Worm (Caenorhabditis elegans): ENCODE results near the gene T09F3.4.

T09F3.4 gene

DNA sequence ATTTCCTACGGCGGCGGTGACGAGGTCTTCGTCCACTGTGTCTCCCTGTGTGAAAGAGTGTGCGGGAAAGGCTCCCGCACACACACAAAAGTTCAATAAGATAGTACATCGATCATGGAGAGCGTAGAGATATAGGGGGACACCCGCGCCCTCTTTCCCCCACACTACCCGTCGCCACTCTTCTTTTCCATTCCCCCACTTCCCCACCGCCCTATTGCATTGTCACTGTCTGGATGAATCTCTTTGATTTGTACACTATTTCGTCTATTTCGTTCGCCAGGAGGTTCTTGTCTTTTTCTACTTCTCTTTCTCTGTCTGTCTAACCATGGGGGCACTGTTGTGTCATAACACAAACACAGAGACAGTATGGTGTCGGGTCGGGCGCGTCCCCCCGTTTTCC lies 13.3 kb upstream of the T09F3.4 start:
- no peak for TF ChIP-seq him-1 (tag; optimal IDR thresholded peaks at IDR 0.05)
- TF ChIP-seq dao-5 (tag; optimal IDR thresholded peaks at IDR 0.05) = no peak
- TF ChIP-seq W03F9.2 (tag; optimal IDR thresholded peaks at IDR 0.05) = no peak

DNA sequence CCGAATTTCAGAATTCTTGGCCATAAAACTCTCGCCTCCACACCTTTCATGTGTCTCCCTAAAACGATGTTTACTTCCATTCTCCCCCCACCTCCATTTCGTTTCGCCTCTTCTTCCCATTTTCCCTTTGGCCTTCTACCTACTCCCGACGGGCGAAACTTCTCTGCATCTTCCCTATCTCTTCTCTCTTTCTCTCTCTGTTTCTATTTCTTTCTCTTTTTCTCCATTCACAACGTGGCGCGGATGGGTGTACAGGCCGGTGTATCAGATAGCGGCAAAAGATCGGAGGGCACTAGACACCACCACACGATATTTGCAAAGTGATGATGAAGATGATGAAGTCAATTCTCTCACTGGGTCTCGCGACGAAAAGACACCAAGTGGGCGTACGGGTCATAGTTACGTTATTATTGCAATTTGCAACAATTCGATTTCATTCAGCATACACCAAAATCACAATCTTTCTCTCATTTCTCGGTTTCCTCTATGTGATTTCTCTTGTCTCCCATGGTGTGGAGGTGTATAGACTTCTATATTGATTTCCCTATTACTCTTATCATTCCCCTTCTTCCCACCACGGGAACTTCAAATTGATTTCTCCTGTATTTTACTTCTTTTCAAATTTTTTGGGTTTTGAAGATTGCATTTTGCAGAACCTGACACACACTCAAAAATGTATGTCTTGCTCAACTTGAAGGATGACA lies 10.7 kb upstream of the T09F3.4 start, which contains the start of gene ztf-27:
Gene ztf-27, plus strand, starts transcription at position 654 of the 704 bp plus-strand sequence.
- TF ChIP-seq dao-5 (tag; optimal IDR thresholded peaks at IDR 0.05) = no peak
- TF ChIP-seq W03F9.2 (tag; optimal IDR thresholded peaks at IDR 0.05) = no peak
- TF ChIP-seq him-1 (tag; optimal IDR thresholded peaks at IDR 0.05) = no peak

DNA sequence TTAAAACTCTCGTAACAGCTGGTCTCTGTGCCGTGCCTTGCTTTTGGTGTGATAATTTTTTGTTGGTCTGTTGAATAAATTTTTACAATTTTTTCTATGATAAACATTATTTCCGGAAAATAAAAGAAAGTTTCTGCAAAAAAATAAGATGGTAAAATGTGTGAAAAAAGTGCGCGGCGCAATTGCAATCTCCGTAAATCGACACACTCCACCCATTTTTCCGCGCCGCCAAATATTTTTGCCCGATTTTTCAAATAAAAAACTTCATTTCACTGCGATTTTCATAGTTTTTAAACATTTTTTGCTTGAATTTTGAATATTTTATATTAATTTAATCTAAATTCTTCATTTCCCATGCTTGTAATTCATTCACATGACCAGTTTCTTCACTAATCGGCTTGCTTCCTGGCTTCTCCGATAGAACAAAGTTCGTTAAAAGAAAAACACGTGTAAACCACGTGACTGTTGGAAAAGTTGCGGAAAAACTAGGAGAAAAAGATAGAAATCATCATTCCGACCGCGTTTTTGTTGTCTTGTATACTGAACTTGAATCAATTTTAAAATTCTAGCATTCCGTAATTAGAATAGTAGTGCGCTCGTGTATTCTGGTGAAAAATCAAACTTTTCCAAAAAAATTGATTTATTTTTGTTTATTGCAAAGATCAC lies 7.3 kb upstream of the T09F3.4 start:
- TF ChIP-seq him-1 (tag; optimal IDR thresholded peaks at IDR 0.05) (peak; percentile 44), W03F9.2 (tag; optimal IDR thresholded peaks at IDR 0.05) (peak; percentile 79), dao-5 (tag; optimal IDR thresholded peaks at IDR 0.05) (no peak)

DNA sequence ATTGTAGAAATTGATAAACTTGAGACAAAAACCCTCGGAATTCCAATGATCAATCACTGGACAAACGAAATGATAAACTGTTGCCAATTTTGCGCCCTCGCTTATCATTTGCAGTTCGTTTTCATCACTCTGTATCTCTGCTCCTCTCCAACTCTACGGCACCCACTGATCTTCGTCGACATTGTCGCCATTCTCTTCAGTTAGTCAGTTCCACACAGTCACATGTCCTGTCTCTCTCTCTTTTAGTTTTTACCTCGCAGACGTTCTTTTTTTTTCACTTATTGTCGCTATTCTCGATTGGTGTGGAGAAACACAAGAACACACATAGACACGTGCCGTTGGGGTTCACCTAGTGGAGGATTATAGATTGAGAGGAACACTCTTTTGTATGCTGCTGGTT lies 6.5 kb upstream of the T09F3.4 start:
- TF ChIP-seq dao-5 (tag; optimal IDR thresholded peaks at IDR 0.05) (no peak), W03F9.2 (tag; optimal IDR thresholded peaks at IDR 0.05) (peak; percentile 5)

DNA sequence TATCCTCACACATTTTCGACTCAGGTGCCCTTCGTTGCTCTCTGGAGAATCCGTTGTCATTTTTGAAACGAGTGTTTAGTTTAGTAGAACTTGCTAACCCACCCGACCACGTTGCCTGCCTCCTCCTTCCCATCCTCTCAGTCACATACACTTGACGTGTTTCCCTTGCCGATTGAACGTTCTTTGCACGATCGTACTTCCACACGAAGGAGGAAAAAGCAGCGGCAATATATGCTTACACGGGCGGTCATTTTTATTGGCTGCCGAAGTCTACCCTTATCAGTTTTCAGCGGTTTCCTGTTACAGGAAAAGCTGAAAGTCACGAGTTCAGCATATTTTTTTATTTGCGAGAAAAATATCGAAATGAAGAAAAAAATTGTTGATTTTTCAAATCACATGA lies 5.7 kb upstream of the T09F3.4 start:
- TF ChIP-seq him-1 (tag; optimal IDR thresholded peaks at IDR 0.05) (no peak), W03F9.2 (tag; optimal IDR thresholded peaks at IDR 0.05) (no peak), dao-5 (tag; optimal IDR thresholded peaks at IDR 0.05) (no peak)

DNA sequence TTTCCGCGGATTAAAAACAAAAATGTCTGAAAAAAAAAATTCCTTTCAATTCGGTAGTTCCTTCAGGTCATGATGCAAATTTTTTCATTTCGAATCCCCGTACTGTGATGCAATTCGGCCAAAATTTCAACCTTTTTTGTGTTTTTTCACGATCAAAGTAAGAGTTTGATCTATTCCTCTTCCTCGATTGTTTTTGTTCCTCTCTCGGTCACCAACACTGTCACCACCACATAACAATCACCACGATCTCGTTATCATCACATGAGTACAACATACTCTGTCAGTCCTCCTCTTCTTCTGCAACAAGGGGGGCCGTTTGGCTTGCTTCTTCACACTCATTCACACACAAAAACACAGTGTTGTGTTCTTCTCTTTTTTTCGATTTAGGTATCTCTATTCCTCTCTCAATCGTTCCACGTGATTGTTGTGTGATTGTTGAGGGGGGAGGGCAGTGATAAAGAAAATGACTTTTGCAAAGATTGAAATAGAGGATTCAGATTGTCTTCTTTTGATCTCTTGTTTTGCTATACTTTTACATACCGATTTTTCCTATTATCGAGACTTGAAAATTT lies 5.2 kb upstream of the T09F3.4 start:
- no peak for TF ChIP-seq W03F9.2 (tag; optimal IDR thresholded peaks at IDR 0.05)

DNA sequence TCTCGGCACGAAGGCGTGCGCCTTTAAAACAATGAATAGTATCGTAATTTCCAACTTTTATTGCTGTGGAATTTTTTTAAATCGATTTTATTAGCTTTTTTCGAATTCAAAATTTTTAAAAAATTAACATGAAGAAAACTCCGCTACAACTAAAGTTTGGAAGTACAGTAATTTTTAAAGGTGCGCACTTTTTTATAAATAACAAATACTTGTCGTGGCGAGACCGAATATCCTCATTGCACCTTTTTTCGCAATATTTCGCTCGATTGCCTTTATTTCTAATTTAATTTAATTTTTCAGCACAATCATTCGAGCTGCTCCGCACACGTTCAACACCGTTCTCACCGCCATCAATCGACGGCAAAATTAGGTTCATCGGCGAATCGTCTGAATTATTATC lies 4.7 kb upstream of the T09F3.4 start, which contains the start of the genes T09F3.2 and T09F3.7:
Gene T09F3.2, plus strand, starts transcription at position 301 of the 400 bp plus-strand sequence.
Gene T09F3.7, plus strand, starts transcription at position 315 of the 400 bp plus-strand sequence.
- no peak for TF ChIP-seq W03F9.2 (tag; optimal IDR thresholded peaks at IDR 0.05)
- TF ChIP-seq dao-5 (tag; optimal IDR thresholded peaks at IDR 0.05) = no peak
- TF ChIP-seq him-1 (tag; optimal IDR thresholded peaks at IDR 0.05) = no peak

DNA sequence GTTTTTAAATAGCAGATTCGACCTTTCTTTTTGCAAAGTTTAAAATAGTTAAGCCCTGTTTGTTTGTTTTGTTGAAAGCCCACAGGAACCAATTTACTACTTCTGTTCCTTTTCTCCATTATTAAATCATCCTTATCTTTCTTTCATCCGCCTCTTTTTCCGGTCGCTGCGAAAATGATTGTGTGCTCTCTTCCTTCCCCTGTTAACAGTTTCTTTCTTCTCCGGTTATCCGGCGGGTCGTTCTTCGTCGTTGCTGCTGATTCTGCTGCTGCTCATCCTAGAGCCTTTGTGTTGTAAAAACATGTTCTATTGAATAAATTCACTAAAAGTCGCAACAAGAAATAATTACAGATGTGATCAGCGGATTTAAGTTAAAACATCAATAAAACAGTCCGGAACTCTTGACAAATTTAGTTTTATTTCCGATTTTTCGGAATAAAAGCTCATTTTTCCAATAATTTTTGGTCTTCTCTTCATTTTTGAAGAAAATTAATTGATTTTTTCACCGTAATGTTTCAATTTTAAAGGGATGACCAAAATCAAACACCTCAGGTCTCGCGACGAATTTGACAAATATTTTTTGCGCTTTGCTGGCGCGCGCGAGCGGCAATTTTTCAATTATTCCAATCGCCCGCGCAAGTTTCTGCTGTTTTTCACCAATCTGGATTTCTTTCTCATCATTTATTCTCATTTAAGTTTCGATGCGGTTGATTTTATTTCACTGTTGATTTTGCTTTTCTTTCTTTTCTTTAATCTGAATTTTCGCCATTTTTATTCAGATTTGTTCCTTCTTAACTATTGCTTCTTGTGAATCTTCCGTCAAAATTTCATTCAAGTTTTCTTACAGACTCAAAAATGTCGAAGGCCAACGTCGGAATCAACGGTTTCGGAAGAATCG lies 2.0 kb upstream of the T09F3.4 start, which contains the start of gene gpd-1:
Gene gpd-1, plus strand, starts transcription at position 848 of the 898 bp plus-strand sequence.
- TF ChIP-seq W03F9.2 (tag; optimal IDR thresholded peaks at IDR 0.05) = no peak
- TF ChIP-seq him-1 (tag; optimal IDR thresholded peaks at IDR 0.05) = no peak
- TF ChIP-seq dao-5 (tag; optimal IDR thresholded peaks at IDR 0.05) = no peak

DNA sequence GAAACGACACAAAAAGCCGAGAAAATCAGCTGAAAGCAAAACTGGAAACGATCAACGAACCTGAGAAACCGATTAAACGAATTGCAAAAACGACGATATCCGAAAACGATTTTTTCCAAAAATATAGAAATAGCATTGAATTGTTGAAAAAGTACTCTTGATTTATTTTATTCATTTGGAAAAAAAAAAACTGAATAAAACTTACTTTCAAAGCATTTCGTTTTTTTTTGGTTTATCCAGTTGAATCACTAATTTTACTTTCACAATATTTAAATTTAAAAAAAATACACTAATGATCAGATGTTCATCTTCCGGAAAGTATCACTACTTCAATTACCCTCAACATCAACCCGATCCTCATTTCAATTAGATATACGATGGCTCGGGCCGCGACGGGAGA lies 1.1 kb downstream of the T09F3.4 start, which contains the start of gene T09F3.5:
Gene T09F3.5, plus strand, starts transcription at position 301 of the 400 bp plus-strand sequence.
- TF ChIP-seq him-1 (tag; optimal IDR thresholded peaks at IDR 0.05) (no peak), dao-5 (tag; optimal IDR thresholded peaks at IDR 0.05) (no peak), W03F9.2 (tag; optimal IDR thresholded peaks at IDR 0.05) (no peak)

DNA sequence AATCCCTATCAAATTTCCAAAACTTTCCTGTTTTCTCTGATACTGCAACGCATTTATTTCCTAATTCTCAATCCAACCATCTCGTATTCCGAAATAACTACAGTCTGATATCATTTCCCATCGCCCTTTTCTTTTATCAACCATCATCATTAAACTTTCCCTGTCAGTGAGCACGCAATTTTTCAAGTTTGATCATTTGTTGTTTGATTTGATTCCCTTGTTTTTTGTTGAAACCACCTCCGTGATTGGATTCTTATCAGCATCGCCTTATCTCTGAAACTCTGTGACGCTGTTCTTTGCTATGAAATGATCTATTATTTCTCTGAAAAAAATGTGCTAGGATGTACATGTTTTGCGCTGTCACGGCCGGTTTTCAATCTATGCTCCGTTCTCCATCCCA lies 7.5 kb downstream of the T09F3.4 start:
- TF ChIP-seq him-1 (tag; optimal IDR thresholded peaks at IDR 0.05) (no peak), W03F9.2 (tag; optimal IDR thresholded peaks at IDR 0.05) (no peak), dao-5 (tag; optimal IDR thresholded peaks at IDR 0.05) (no peak)

DNA sequence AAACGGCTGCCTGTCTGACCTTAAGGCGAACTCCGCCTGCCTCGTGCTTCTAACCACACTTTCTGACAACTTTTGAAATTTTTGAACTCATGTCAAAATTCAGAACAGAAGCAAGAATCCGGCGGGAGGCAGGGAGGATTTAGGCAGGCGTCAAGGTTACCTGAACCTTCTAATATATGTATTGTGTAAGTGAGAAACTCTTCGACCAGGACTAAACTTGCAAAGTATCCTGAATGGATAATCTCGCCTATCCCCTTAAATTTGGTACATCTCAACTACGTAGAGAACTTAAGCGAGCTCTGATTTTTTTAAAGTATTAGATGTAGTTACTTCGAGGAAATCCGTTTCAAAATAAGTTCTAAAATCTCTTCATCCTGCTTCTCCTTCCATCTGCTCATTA lies 15.5 kb downstream of the T09F3.4 start, which contains the start of gene E04D5.5:
Gene E04D5.5, plus strand, starts transcription at position 301 of the 400 bp plus-strand sequence.
- TF ChIP-seq dao-5 (tag; optimal IDR thresholded peaks at IDR 0.05) (no peak), W03F9.2 (tag; optimal IDR thresholded peaks at IDR 0.05) (no peak), him-1 (tag; optimal IDR thresholded peaks at IDR 0.05) (no peak)

DNA sequence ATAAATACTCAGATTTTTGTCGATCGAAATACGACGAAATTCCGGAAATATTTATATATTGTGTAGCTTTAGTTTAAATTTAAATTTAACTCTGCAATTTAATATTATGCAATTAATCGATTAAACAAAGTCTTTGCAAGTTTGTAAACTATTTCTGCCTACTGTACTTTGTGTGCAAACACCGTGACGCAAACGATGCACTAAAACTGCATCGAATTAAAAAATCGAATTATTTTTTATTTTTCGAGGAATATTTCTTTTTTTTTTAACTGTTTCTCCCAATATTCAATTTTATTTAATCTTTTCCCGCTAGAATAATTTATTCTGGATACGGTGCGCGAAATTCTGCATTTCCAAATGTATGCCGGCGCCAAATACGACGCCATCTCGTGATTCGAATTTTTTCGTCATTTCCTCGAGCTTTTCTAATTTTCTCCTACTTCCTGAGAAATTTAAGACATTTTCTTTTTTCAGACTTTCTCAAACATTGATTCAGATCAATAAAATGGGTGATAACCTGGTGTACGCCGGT lies 20.9 kb downstream of the T09F3.4 start, which contains the start of gene eif-2A:
Gene eif-2A, plus strand, starts transcription at position 469 of the 532 bp plus-strand sequence.
- TF ChIP-seq him-1 (tag; optimal IDR thresholded peaks at IDR 0.05) = no peak
- TF ChIP-seq dao-5 (tag; optimal IDR thresholded peaks at IDR 0.05) = no peak
- TF ChIP-seq W03F9.2 (tag; optimal IDR thresholded peaks at IDR 0.05) = peak; percentile 15

DNA sequence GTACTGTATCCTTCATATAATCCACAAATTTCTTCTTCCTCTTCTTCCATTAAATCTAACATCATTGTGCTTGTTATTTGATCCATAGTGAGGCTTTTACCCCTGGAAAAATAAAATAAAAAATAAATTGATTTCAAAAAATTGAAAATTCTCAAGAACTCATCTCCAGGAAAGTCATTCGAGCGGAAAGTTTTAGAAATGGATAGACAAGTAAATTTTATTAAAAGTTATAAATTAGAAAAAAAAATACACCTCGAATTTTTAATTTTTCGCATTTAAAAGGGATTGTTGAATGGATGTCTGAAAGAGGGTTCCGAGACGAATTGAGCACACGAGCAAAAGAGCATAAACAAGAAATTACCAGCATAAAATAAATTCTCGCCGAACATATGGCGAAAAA lies 26.4 kb downstream of the T09F3.4 start, which contains the start of gene frpr-21:
Gene frpr-21, minus strand, starts transcription at position 101 of the 400 bp plus-strand sequence.
- TF ChIP-seq him-1 (tag; optimal IDR thresholded peaks at IDR 0.05) (no peak), W03F9.2 (tag; optimal IDR thresholded peaks at IDR 0.05) (no peak), dao-5 (tag; optimal IDR thresholded peaks at IDR 0.05) (no peak)
